Worm (Caenorhabditis elegans) whole organism, young adult: ENCODE data around the gene W03C9.5.

Experiments
- B0035.1 ChIP-seq: sonication (generic microtip); optimal IDR thresholded peaks from 2 replicates; lab custom pipeline; 2016; ENCODE audit warnings: missing genetic modification characterization, mild to moderate bottlenecking, missing compliant biosample characterization, missing genotype, missing genetic modification reagents
- F37B4.10 ChIP-seq: fragments of 200-800 bp; sonication (Bioruptor generic); IDR thresholded peaks from 2 replicates; pipeline ENCODE4 v1.3.6; 2022; ENCODE audit warnings: missing genetic modification characterization, missing compliant biosample characterization
- F49E8.2 ChIP-seq: sonication (generic microtip); optimal IDR thresholded peaks from 3 replicates; lab custom pipeline; 2017; ENCODE audit warnings: missing genetic modification characterization, mild to moderate bottlenecking, missing compliant biosample characterization, antibody characterized with exemption, moderate library complexity; ENCODE audit not compliant: insufficient read depth
- F57A8.1 ChIP-seq: fragments of 200-800 bp; sonication (Bioruptor generic); optimal IDR thresholded peaks from 2 replicates; lab custom pipeline; 2018; ENCODE audit warnings: mild to moderate bottlenecking, missing genetic modification characterization, moderate library complexity, missing compliant biosample characterization
- T07F8.4 ChIP-seq: sonication (generic microtip); optimal IDR thresholded peaks from 2 replicates; lab custom pipeline; 2016; ENCODE audit warnings: mild to moderate bottlenecking, missing genetic modification characterization, moderate library complexity, missing compliant biosample characterization
- Y53F4B.3 ChIP-seq: fragments of 200-800 bp; sonication (Bioruptor generic); IDR thresholded peaks from 2 replicates; pipeline ENCODE4 v1.3.6; 2022; ENCODE audit warnings: missing genetic modification reagents, missing genetic modification characterization, missing compliant biosample characterization
- Y53G8AR.9 ChIP-seq: fragments of 200-800 bp; sonication (Bioruptor generic); conservative IDR thresholded peaks from 2 replicates; pipeline ENCODE4 v1.3.6; 2022; ENCODE audit warnings: missing genetic modification reagents, missing genetic modification characterization, missing compliant biosample characterization
- akir-1 ChIP-seq: fragments of 200-800 bp; sonication (Bioruptor generic); optimal IDR thresholded peaks from 2 replicates; lab custom pipeline; 2018; ENCODE audit warnings: mild to moderate bottlenecking, missing genetic modification characterization, moderate library complexity, missing compliant biosample characterization
- ama-1 ChIP-seq, 3 experiments: fragments of 150-350 bp in 1 of 3; sonication (generic microtip) in 2 of 3; optimal IDR thresholded peaks; 2 replicates each; lab custom pipeline; 2014 to 2018; ENCODE audit warnings: missing biosample characterization in 2 of 3, missing genetic modification characterization in 2 of 3, missing genetic modification reagents in 2 of 3
- aptf-3 ChIP-seq: fragments of 200-800 bp; sonication (Bioruptor generic); IDR thresholded peaks from 2 replicates; pipeline ENCODE4 v1.3.6; 2022; ENCODE audit warnings: missing genetic modification characterization, missing compliant biosample characterization
- ccch-3 ChIP-seq: fragments of 200-800 bp; sonication (Bioruptor generic); optimal IDR thresholded peaks from 2 replicates; lab custom pipeline; 2018; ENCODE audit warnings: mild to moderate bottlenecking, missing genetic modification characterization, missing compliant biosample characterization
- cebp-2 ChIP-seq: fragments of 200-800 bp; sonication (Bioruptor generic); IDR thresholded peaks from 2 replicates; pipeline ENCODE4 v1.3.6; 2022; ENCODE audit warnings: missing genetic modification characterization, missing compliant biosample characterization
- ceh-40 ChIP-seq: fragments of 200-800 bp; sonication (Bioruptor generic); IDR thresholded peaks from 2 replicates; pipeline ENCODE4 v1.3.6; 2022; ENCODE audit warnings: missing genetic modification characterization, missing compliant biosample characterization
- ceh-58 ChIP-seq: fragments of 200-800 bp; sonication (Bioruptor generic); IDR thresholded peaks from 2 replicates; pipeline ENCODE4 v1.3.6; 2022; ENCODE audit warnings: missing genetic modification characterization, missing compliant biosample characterization
- ceh-91 ChIP-seq: fragments of 200-800 bp; sonication (Bioruptor generic); IDR thresholded peaks from 2 replicates; pipeline ENCODE4 v1.3.6; 2022; ENCODE audit warnings: missing genetic modification reagents, missing genetic modification characterization, missing compliant biosample characterization
- chd-7 ChIP-seq: sonication (generic microtip); optimal IDR thresholded peaks from 2 replicates; lab custom pipeline; 2016; ENCODE audit warnings: mild to moderate bottlenecking, missing genetic modification characterization, moderate library complexity, missing compliant biosample characterization
- die-1 ChIP-seq: sonication (generic microtip); optimal IDR thresholded peaks from 2 replicates; lab custom pipeline; 2016; ENCODE audit warnings: missing genotype, mild to moderate bottlenecking, missing genetic modification characterization, missing compliant biosample characterization
- egrh-3 ChIP-seq: fragments of 200-800 bp; sonication (Bioruptor generic); IDR thresholded peaks from 2 replicates; pipeline ENCODE4 v1.3.6; 2022; ENCODE audit warnings: missing genetic modification reagents, missing genetic modification characterization, missing compliant biosample characterization
- ets-4 ChIP-seq: fragments of 200-800 bp; sonication (Bioruptor generic); optimal IDR thresholded peaks from 2 replicates; lab custom pipeline; 2018; ENCODE audit warnings: mild to moderate bottlenecking, missing genetic modification characterization, missing compliant biosample characterization
- fkh-3 ChIP-seq: sonication (generic microtip); optimal IDR thresholded peaks from 2 replicates; lab custom pipeline; 2016; ENCODE audit warnings: mild to moderate bottlenecking, missing genetic modification characterization, missing compliant biosample characterization
- hmg-1.2 ChIP-seq: fragments of 200-800 bp; sonication (Bioruptor generic); IDR thresholded peaks from 2 replicates; pipeline ENCODE4 v1.3.6; 2022; ENCODE audit warnings: missing genetic modification reagents, missing genetic modification characterization, missing compliant biosample characterization
- hmg-20 ChIP-seq: fragments of 200-800 bp; sonication (Bioruptor generic); IDR thresholded peaks from 2 replicates; pipeline ENCODE4 v1.3.6; 2022; ENCODE audit warnings: missing genetic modification reagents, missing genetic modification characterization, missing compliant biosample characterization
- let-607 ChIP-seq, 2 experiments: fragments of 200-800 bp in 1 of 2; sonication (Bioruptor generic) in 1 of 2; sonication (generic microtip) in 1 of 2; optimal IDR thresholded peaks; 2 replicates each; lab custom pipeline; 2016 to 2018; ENCODE audit warnings: mild to moderate bottlenecking in 2 of 2, missing compliant biosample characterization in 2 of 2, missing genetic modification characterization in 2 of 2, moderate library complexity in 2 of 2, missing genotype in 1 of 2
- lin-26 ChIP-seq: fragments of 200-800 bp; sonication (Bioruptor generic); IDR thresholded peaks from 2 replicates; pipeline ENCODE4 v1.3.6; 2022; ENCODE audit warnings: missing genetic modification reagents, missing genetic modification characterization, missing compliant biosample characterization
- lir-1 ChIP-seq: fragments of 200-800 bp; sonication (Bioruptor generic); conservative IDR thresholded peaks from 2 replicates; pipeline ENCODE4 v1.3.6; 2022; ENCODE audit warnings: missing genetic modification reagents, missing genetic modification characterization, missing compliant biosample characterization
- madf-3 ChIP-seq: fragments of 200-800 bp; sonication (Bioruptor generic); IDR thresholded peaks from 2 replicates; pipeline ENCODE4 v1.3.6; 2022; ENCODE audit warnings: missing genetic modification reagents, missing genetic modification characterization, missing compliant biosample characterization
- mel-28 ChIP-seq: sonication (generic microtip); optimal IDR thresholded peaks from 2 replicates; lab custom pipeline; 2016; ENCODE audit warnings: borderline replicate concordance, mild to moderate bottlenecking, missing genetic modification characterization, missing compliant biosample characterization
- mes-4 ChIP-seq: sonication (generic microtip); optimal IDR thresholded peaks from 2 replicates; lab custom pipeline; 2016; ENCODE audit warnings: missing genotype, missing genetic modification characterization, missing compliant biosample characterization
- mxl-1 ChIP-seq: sonication (generic microtip); optimal IDR thresholded peaks from 2 replicates; lab custom pipeline; 2016; ENCODE audit warnings: missing genetic modification characterization, missing compliant biosample characterization
- nfya-1 ChIP-seq: sonication (generic microtip); optimal IDR thresholded peaks from 2 replicates; lab custom pipeline; 2017; ENCODE audit warnings: antibody characterized with exemption, missing compliant biosample characterization, missing genetic modification characterization, borderline replicate concordance; ENCODE audit not compliant: insufficient read depth
- nfya-2 ChIP-seq: fragments of 200-800 bp; sonication (Bioruptor generic); IDR thresholded peaks from 2 replicates; pipeline ENCODE4 v1.3.6; 2022; ENCODE audit warnings: missing genetic modification reagents, missing genetic modification characterization, missing compliant biosample characterization
- nfyb-1 ChIP-seq: fragments of 200-800 bp; sonication (Bioruptor generic); IDR thresholded peaks from 2 replicates; pipeline ENCODE4 v1.3.6; 2022; ENCODE audit warnings: missing genetic modification reagents, missing genetic modification characterization, missing compliant biosample characterization
- nhr-179 ChIP-seq: sonication (generic microtip); optimal IDR thresholded peaks from 2 replicates; lab custom pipeline; 2016; ENCODE audit warnings: mild to moderate bottlenecking, missing genetic modification characterization, missing compliant biosample characterization
- nhr-27 ChIP-seq: fragments of 200-800 bp; sonication (Bioruptor generic); optimal IDR thresholded peaks from 2 replicates; lab custom pipeline; 2018; ENCODE audit warnings: mild to moderate bottlenecking, missing genetic modification characterization, moderate library complexity, missing compliant biosample characterization
- nhr-80 ChIP-seq: sonication (generic microtip); optimal IDR thresholded peaks from 2 replicates; lab custom pipeline; 2016; ENCODE audit warnings: missing genetic modification characterization, missing compliant biosample characterization
- pbrm-1 ChIP-seq: fragments of 200-800 bp; sonication (Bioruptor generic); IDR thresholded peaks from 2 replicates; pipeline ENCODE4 v1.3.6; 2022; ENCODE audit warnings: missing genetic modification reagents, missing genetic modification characterization, missing compliant biosample characterization
- repo-1 ChIP-seq: sonication (generic microtip); optimal IDR thresholded peaks from 2 replicates; lab custom pipeline; 2017; ENCODE audit warnings: mild to moderate bottlenecking, missing genetic modification characterization, missing compliant biosample characterization
- sea-2 ChIP-seq: fragments of 200-800 bp; sonication (Bioruptor generic); IDR thresholded peaks from 2 replicates; pipeline ENCODE4 v1.3.6; 2022; ENCODE audit warnings: missing genetic modification characterization, missing compliant biosample characterization
- snpc-1.1 ChIP-seq: sonication (generic microtip); optimal IDR thresholded peaks from 2 replicates; lab custom pipeline; 2017; ENCODE audit warnings: missing genetic modification characterization, mild to moderate bottlenecking, missing compliant biosample characterization, antibody characterized with exemption, moderate library complexity, missing genotype, missing genetic modification reagents; ENCODE audit not compliant: insufficient read depth
- snpc-1.3 ChIP-seq: sonication (generic microtip); optimal IDR thresholded peaks from 2 replicates; lab custom pipeline; 2017; ENCODE audit warnings: missing genetic modification characterization, mild to moderate bottlenecking, missing compliant biosample characterization, antibody characterized with exemption, moderate library complexity, missing genotype, missing genetic modification reagents; ENCODE audit not compliant: insufficient read depth
- sptf-2 ChIP-seq: fragments of 200-800 bp; sonication (Bioruptor generic); optimal IDR thresholded peaks from 2 replicates; lab custom pipeline; 2018; ENCODE audit warnings: mild to moderate bottlenecking, missing genetic modification characterization, missing compliant biosample characterization
- unc-130 ChIP-seq: sonication (generic microtip); optimal IDR thresholded peaks from 2 replicates; lab custom pipeline; 2016; ENCODE audit warnings: missing genetic modification reagents, missing genetic modification characterization, missing compliant biosample characterization
- unc-62 ChIP-seq: fragments of 150-350 bp; optimal IDR thresholded peaks from 2 replicates; lab custom pipeline; 2014; ENCODE audit warnings: missing biosample characterization, missing genetic modification reagents, missing genetic modification characterization
- xnd-1 ChIP-seq: sonication (generic microtip); optimal IDR thresholded peaks from 2 replicates; lab custom pipeline; 2016; ENCODE audit warnings: missing genotype, missing genetic modification reagents, missing genetic modification characterization, missing compliant biosample characterization
- ztf-22 ChIP-seq: fragments of 200-800 bp; sonication (Bioruptor generic); optimal IDR thresholded peaks from 2 replicates; lab custom pipeline; 2018; ENCODE audit warnings: mild to moderate bottlenecking, missing genetic modification characterization, moderate library complexity, missing compliant biosample characterization
- ztf-25 ChIP-seq: fragments of 200-800 bp; sonication (Bioruptor generic); IDR thresholded peaks from 2 replicates; pipeline ENCODE4 v1.3.6; 2022; ENCODE audit warnings: missing genetic modification reagents, missing genetic modification characterization, missing compliant biosample characterization
- ztf-6 ChIP-seq: fragments of 200-800 bp; sonication (Bioruptor generic); IDR thresholded peaks from 2 replicates; pipeline ENCODE4 v1.3.6; 2022; ENCODE audit warnings: missing genetic modification reagents, missing genetic modification characterization, missing compliant biosample characterization

W03C9.5 gene

ce11 chrII:11967507-11968127, at the start of gene W03C9.5:
Gene W03C9.5, minus strand, starts transcription at chrII:11967544.
- TF ChIP-seq die-1 (tag; lab: Kevin White, UChicago), result peak; percentile 38
- no peak for TF ChIP-seq nhr-179
- no peak for TF ChIP-seq F37B4.10 (GFP tag; lab: Robert Waterston, UW)
- TF ChIP-seq Y53F4B.3 (GFP tag; lab: Robert Waterston, UW), result peak; percentile 55; the same call in 1 of the 2 replicates
- TF ChIP-seq snpc-1.3 (tag; lab: Kevin White, UChicago), result no peak
- TF ChIP-seq madf-3 (GFP tag; lab: Robert Waterston, UW), result peak; percentile 100
- TF ChIP-seq T07F8.4, result peak; percentile 14
- TF ChIP-seq nfya-1 (tag; lab: Kevin White, UChicago), result no peak
- peak; percentile 57 to 75 for TF ChIP-seq let-607 (tag; optimal IDR thresholded peaks at IDR 0.05; lab: Kevin White, UChicago)
- TF ChIP-seq Y53G8AR.9 (GFP tag; lab: Robert Waterston, UW), result peak; percentile 85
- TF ChIP-seq ets-4 (GFP tag; lab: Kevin White, UChicago), result no peak
- TF ChIP-seq pbrm-1 (GFP tag; lab: Robert Waterston, UW), result peak; percentile 92
- TF ChIP-seq mel-28 (tag; lab: Kevin White, UChicago), result no peak
- TF ChIP-seq hmg-20, result no peak
- peak; percentile 66 for TF ChIP-seq chd-7 (tag; lab: Kevin White, UChicago)
- TF ChIP-seq lir-1 (GFP tag; lab: Robert Waterston, UW), result peak; percentile 91
- peak; percentile 20 for TF ChIP-seq unc-130 (GFP tag; lab: Kevin White, UChicago)
- no peak for TF ChIP-seq cebp-2 (GFP tag; lab: Robert Waterston, UW)
- TF ChIP-seq nfya-2 (GFP tag; lab: Robert Waterston, UW), result no peak
- TF ChIP-seq lin-26 (GFP tag; lab: Robert Waterston, UW), result peak; percentile 77
- TF ChIP-seq F57A8.1 (GFP tag; lab: Kevin White, UChicago), result no peak
- peak; percentile 72; the same call in 1 of the 2 replicates for TF ChIP-seq ztf-6 (GFP tag; lab: Robert Waterston, UW)
- TF ChIP-seq mxl-1 (tag; lab: Kevin White, UChicago), result no peak
- no peak for TF ChIP-seq mes-4 (tag; lab: Kevin White, UChicago)
- TF ChIP-seq xnd-1 (tag; lab: Kevin White, UChicago), result no peak
- peak; percentile 82; the same call in 1 of the 2 replicates for TF ChIP-seq ztf-25
- peak; percentile 76 for TF ChIP-seq egrh-3 (GFP tag; lab: Robert Waterston, UW)
- TF ChIP-seq nhr-27 (tag; lab: Kevin White, UChicago), result no peak
- TF ChIP-seq nfyb-1 (GFP tag; lab: Robert Waterston, UW), result peak; percentile 72
- no peak for TF ChIP-seq sptf-2 (GFP tag; lab: Kevin White, UChicago)
- TF ChIP-seq ceh-58 (GFP tag; lab: Robert Waterston, UW), result no peak
- TF ChIP-seq fkh-3 (tag; lab: Kevin White, UChicago), result no peak
- no peak for TF ChIP-seq sea-2 (GFP tag; lab: Robert Waterston, UW)
- no peak for TF ChIP-seq ztf-22
- TF ChIP-seq B0035.1 (tag; lab: Kevin White, UChicago), result peak; percentile 50
- TF ChIP-seq ceh-40 (GFP tag; lab: Robert Waterston, UW), result no peak
- peak; percentile 80 for TF ChIP-seq ceh-91 (GFP tag; lab: Robert Waterston, UW)
- peak; percentile 56 for TF ChIP-seq hmg-1.2 (GFP tag; lab: Robert Waterston, UW)
- no peak for TF ChIP-seq ccch-3
- peak; percentile 94 for TF ChIP-seq nhr-80 (tag; lab: Kevin White, UChicago)
- peak; percentile 63 for TF ChIP-seq F49E8.2 (tag; lab: Kevin White, UChicago)
- no peak for TF ChIP-seq aptf-3 (GFP tag; lab: Robert Waterston, UW)
- peak; percentile 46 for TF ChIP-seq repo-1
- no peak for TF ChIP-seq ama-1 (optimal IDR thresholded peaks at IDR 0.05; lab: Kevin White, UChicago)
- TF ChIP-seq ama-1 (GFP tag; optimal IDR thresholded peaks at IDR 0.05; lab: Kevin White, UChicago), result no peak
- peak; percentile 18 for TF ChIP-seq unc-62 (GFP tag; lab: Kevin White, UChicago)
- peak; percentile 14 for TF ChIP-seq akir-1 (GFP tag; lab: Kevin White, UChicago)
- TF ChIP-seq snpc-1.1, result no peak
